Worm (Caenorhabditis elegans) whole organism, L4 larva: ENCODE results near the gene nra-3.

Experiments used
- F10B5.3 ChIP-seq: sonication (generic microtip); optimal IDR thresholded peaks from 2 replicates; lab custom pipeline; 2016; ENCODE audit warnings: mild to moderate bottlenecking, missing genetic modification characterization, missing compliant biosample characterization
- T26A8.4 ChIP-seq: fragments of 200-800 bp; sonication (Bioruptor generic); IDR thresholded peaks from 2 replicates; pipeline ENCODE4 v1.3.6; 2022; ENCODE audit warnings: missing genetic modification characterization, missing compliant biosample characterization
- Y48G9A.11 ChIP-seq: fragments of 200-800 bp; sonication (Bioruptor generic); IDR thresholded peaks from 2 replicates; pipeline ENCODE4 v1.3.6; 2022; ENCODE audit warnings: missing genetic modification reagents, missing genetic modification characterization, missing compliant biosample characterization
- aha-1 ChIP-seq: fragments of 150-350 bp; peaks from one replicate; lab custom pipeline; 2014; ENCODE audit warnings: missing biosample characterization, missing genetic modification characterization
- aly-2 ChIP-seq: sonication (generic microtip); optimal IDR thresholded peaks from 2 replicates; lab custom pipeline; 2018; ENCODE audit warnings: missing biosample characterization, missing genetic modification characterization
- attf-4 ChIP-seq: sonication (generic microtip); optimal IDR thresholded peaks from 3 replicates; lab custom pipeline; 2017; ENCODE audit warnings: missing biosample characterization, missing genetic modification characterization
- ceh-20 ChIP-seq: fragments of 200-800 bp; sonication (Bioruptor generic); IDR thresholded peaks from 2 replicates; pipeline ENCODE4 v1.3.6; 2022; ENCODE audit warnings: missing genetic modification reagents, missing genetic modification characterization, missing compliant biosample characterization
- ceh-32 ChIP-seq: sonication (generic microtip); optimal IDR thresholded peaks from 2 replicates; lab custom pipeline; 2016; ENCODE audit warnings: mild to moderate bottlenecking, missing genetic modification characterization, missing compliant biosample characterization; ENCODE audit not compliant: poor library complexity
- ceh-82 ChIP-seq: sonication (generic microtip); optimal IDR thresholded peaks from 2 replicates; lab custom pipeline; 2017; ENCODE audit warnings: missing biosample characterization, missing genetic modification characterization
- daf-16 ChIP-seq, 3 experiments: sonication (generic microtip); optimal IDR thresholded peaks; 2 replicates each; lab custom pipeline; 2016 to 2017; ENCODE audit warnings: missing genetic modification characterization in 3 of 3, missing genetic modification reagents in 3 of 3, mild to moderate bottlenecking in 2 of 3, missing compliant biosample characterization in 2 of 3, missing biosample characterization in 1 of 3, moderate library complexity in 1 of 3
- dmd-6 ChIP-seq: fragments of 200-800 bp; sonication (Bioruptor generic); IDR thresholded peaks from 2 replicates; pipeline ENCODE4 v1.3.6; 2022; ENCODE audit warnings: missing genetic modification reagents, missing genetic modification characterization, missing compliant biosample characterization
- dpl-1 ChIP-seq: fragments of 150-350 bp; optimal IDR thresholded peaks from 2 replicates; lab custom pipeline; 2014; ENCODE audit warnings: missing biosample characterization, missing genetic modification reagents, missing genetic modification characterization
- fos-1 ChIP-seq: fragments of 150-350 bp; optimal IDR thresholded peaks from 2 replicates; lab custom pipeline; 2014; ENCODE audit warnings: missing biosample characterization, missing genetic modification characterization
- hif-1 ChIP-seq, 2 experiments: sonication (generic microtip); optimal IDR thresholded peaks; 2 replicates each; lab custom pipeline; 2016 to 2017; ENCODE audit warnings: missing compliant biosample characterization in 2 of 2, missing genetic modification characterization in 2 of 2, missing genetic modification reagents in 2 of 2, missing genotype in 2 of 2, mild to moderate bottlenecking in 1 of 2
- hlh-11 ChIP-seq: fragments of 200-800 bp; sonication (Bioruptor generic); optimal IDR thresholded peaks from 2 replicates; lab custom pipeline; 2018; ENCODE audit warnings: mild to moderate bottlenecking, missing genetic modification characterization, missing compliant biosample characterization
- lim-7 ChIP-seq: fragments of 200-800 bp; sonication (Bioruptor generic); IDR thresholded peaks from 2 replicates; pipeline ENCODE4 v1.3.6; 2022; ENCODE audit warnings: missing genetic modification characterization, missing compliant biosample characterization
- lin-13 ChIP-seq: fragments of 150-350 bp; optimal IDR thresholded peaks from 2 replicates; lab custom pipeline; 2014; ENCODE audit warnings: missing biosample characterization, missing genetic modification reagents, missing genetic modification characterization
- mdl-1 ChIP-seq, 2 experiments: fragments of 150-350 bp in 1 of 2; sonication (generic microtip) in 1 of 2; optimal IDR thresholded peaks; 2 replicates each; lab custom pipeline; 2014 to 2017; ENCODE audit warnings: missing biosample characterization in 2 of 2, missing genetic modification characterization in 2 of 2
- mdt-29 ChIP-seq: fragments of 200-800 bp; sonication (Bioruptor generic); IDR thresholded peaks from 2 replicates; pipeline ENCODE4 v1.3.6; 2022; ENCODE audit warnings: missing genetic modification reagents, missing genetic modification characterization, missing compliant biosample characterization
- nhr-11 ChIP-seq: fragments of 150-350 bp; optimal IDR thresholded peaks from 2 replicates; lab custom pipeline; 2014; ENCODE audit warnings: missing biosample characterization, missing genetic modification characterization
- nhr-111 ChIP-seq: fragments of 200-800 bp; sonication (Bioruptor generic); optimal IDR thresholded peaks from 2 replicates; lab custom pipeline; 2018; ENCODE audit warnings: mild to moderate bottlenecking, missing genetic modification characterization, missing compliant biosample characterization
- nhr-237 ChIP-seq: sonication (generic microtip); optimal IDR thresholded peaks from 2 replicates; lab custom pipeline; 2017; ENCODE audit warnings: missing biosample characterization, missing genetic modification characterization
- nhr-28 ChIP-seq: fragments of 150-350 bp; optimal IDR thresholded peaks from 2 replicates; lab custom pipeline; 2014; ENCODE audit warnings: missing biosample characterization, missing genetic modification characterization
- nhr-41 ChIP-seq: fragments of 200-800 bp; sonication (Bioruptor generic); IDR thresholded peaks from 2 replicates; pipeline ENCODE4 v1.3.6; 2022; ENCODE audit warnings: missing genetic modification reagents, missing genetic modification characterization, missing compliant biosample characterization
- nhr-48 ChIP-seq: sonication (generic microtip); optimal IDR thresholded peaks from 2 replicates; lab custom pipeline; 2016; ENCODE audit warnings: mild to moderate bottlenecking, missing genetic modification characterization, missing compliant biosample characterization
- nhr-6 ChIP-seq: fragments of 150-350 bp; optimal IDR thresholded peaks from 2 replicates; lab custom pipeline; 2014; ENCODE audit warnings: missing biosample characterization, missing genetic modification characterization
- pha-4 ChIP-seq, 2 experiments: fragments of 150-350 bp in 1 of 2; fragments of 200-800 bp in 1 of 2; sonication (Bioruptor generic) in 1 of 2; IDR thresholded peaks in 1 of 2; optimal IDR thresholded peaks in 1 of 2; 2 replicates each; pipeline versions ENCODE4 v1.3.6 to Lab custom; 2014 to 2022; ENCODE audit warnings: missing genetic modification characterization in 2 of 2, missing genetic modification reagents in 2 of 2, missing biosample characterization in 1 of 2, missing compliant biosample characterization in 1 of 2
- pqm-1 ChIP-seq: sonication (generic microtip); optimal IDR thresholded peaks from 2 replicates; lab custom pipeline; 2017; ENCODE audit warnings: missing biosample characterization, missing genetic modification characterization
- rbr-2 ChIP-seq: sonication (generic microtip); optimal IDR thresholded peaks from 2 replicates; lab custom pipeline; 2016; ENCODE audit warnings: missing genotype, missing genetic modification characterization, missing compliant biosample characterization
- saeg-2 ChIP-seq: fragments of 200-800 bp; sonication (Bioruptor generic); IDR thresholded peaks from 2 replicates; pipeline ENCODE4 v1.3.6; 2022; ENCODE audit warnings: missing genetic modification reagents, missing genetic modification characterization, missing compliant biosample characterization
- tag-97 ChIP-seq: fragments of 200-800 bp; sonication (Bioruptor generic); IDR thresholded peaks from 2 replicates; pipeline ENCODE4 v1.3.6; 2022; ENCODE audit warnings: missing genetic modification characterization, missing compliant biosample characterization
- tra-1 ChIP-seq: fragments of 200-800 bp; sonication (Bioruptor generic); IDR thresholded peaks from 2 replicates; pipeline ENCODE4 v1.3.6; 2022; ENCODE audit warnings: missing genetic modification reagents, missing genetic modification characterization, missing compliant biosample characterization
- unc-62 ChIP-seq, 3 experiments: fragments of 150-350 bp in 1 of 3; sonication (generic microtip); optimal IDR thresholded peaks in 2 of 3; peaks in 1 of 3; 1 replicate in 1 of 3; 2 replicates in 2 of 3; lab custom pipeline; 2014 to 2017; ENCODE audit warnings: missing biosample characterization in 3 of 3, missing genetic modification characterization in 3 of 3, missing genetic modification reagents in 3 of 3, missing genotype in 1 of 3
- vab-7 ChIP-seq: fragments of 200-800 bp; sonication (Bioruptor generic); IDR thresholded peaks from 2 replicates; pipeline ENCODE4 v1.3.6; 2022; ENCODE audit warnings: missing genetic modification reagents, missing genetic modification characterization, missing compliant biosample characterization

Gene nra-3

DNA sequence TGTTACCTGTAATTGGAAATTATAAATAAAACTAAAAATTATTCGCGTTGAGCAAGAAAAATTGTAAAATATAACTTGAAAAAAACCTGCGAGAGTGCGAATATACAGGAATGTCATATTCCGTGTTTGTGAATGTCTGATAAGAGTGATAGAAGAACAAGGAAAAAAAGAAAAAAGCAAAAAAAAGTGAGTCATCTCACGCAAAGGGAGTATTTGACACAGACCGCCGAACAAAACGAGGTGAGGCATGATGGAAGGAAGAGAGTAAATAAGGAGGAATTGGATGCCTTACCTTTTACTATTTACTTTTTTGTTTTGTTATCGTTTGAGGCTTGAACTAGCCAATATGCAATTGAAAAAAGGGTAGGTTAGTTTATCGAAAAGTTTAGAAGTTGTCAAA lies 38.9 kb downstream of the nra-3 start, which contains the start of gene F21G4.1:
Gene F21G4.1 (minus strand): TSS at position 6 of the 400 bp plus-strand sequence.
- TF ChIP-seq hlh-11 (tag; lab: Kevin White, UChicago) (peak; percentile 35), pha-4 (GFP tag; IDR thresholded peaks at IDR 0.05; lab: Robert Waterston, UW) (no peak), pha-4 (tag; optimal IDR thresholded peaks at IDR 0.05; lab: Kevin White, UChicago) (peak; percentile 61), nhr-6 (tag; lab: Kevin White, UChicago) (peak; percentile 72), aha-1 (peak; percentile 82), mdl-1 (tag; optimal IDR thresholded peaks at IDR 0.05; lab: Kevin White, UChicago) (peak in 1 of 2 experiments; percentile 4), nhr-237 (tag; lab: Kevin White, UChicago) (no peak), nhr-28 (peak; percentile 26), daf-16 (GFP tag; optimal IDR thresholded peaks at IDR 0.05; lab: Kevin White, UChicago) (no peak), daf-16 (tag; optimal IDR thresholded peaks at IDR 0.05; lab: Kevin White, UChicago) (peak; percentile 76), F10B5.3 (tag; lab: Kevin White, UChicago) (no peak), pqm-1 (tag; lab: Kevin White, UChicago) (peak; percentile 71), dmd-6 (GFP tag; lab: Robert Waterston, UW) (peak; percentile 26; the same call in 1 of the 2 replicates)

DNA sequence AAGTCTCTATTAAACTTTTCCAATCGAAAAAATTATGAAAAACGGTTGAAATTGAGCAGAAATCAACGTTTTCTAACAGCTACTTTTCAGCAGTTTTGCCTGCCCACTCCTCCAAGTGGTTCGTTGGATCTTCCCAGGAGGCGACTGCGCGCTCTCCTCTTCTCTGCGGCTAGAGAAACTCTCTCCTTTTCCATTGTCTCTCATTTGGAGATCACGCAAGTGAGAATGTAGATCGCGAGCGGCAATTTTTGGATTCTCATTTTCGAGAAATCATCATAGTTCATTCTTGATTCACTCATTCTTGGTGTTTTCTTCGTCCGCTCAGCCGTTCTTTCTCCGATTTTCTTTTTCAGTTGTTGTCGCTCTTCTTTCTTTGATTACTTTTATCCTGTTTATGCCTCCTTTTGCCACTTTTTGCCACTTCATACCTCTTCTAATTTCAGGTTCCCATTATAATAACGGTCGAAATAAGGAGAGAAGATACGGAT lies 47.4 kb downstream of the nra-3 start, which contains the start of gene mrp-4:
Gene mrp-4 (plus strand): TSS at position 438 of the 488 bp plus-strand sequence.
- TF ChIP-seq nhr-48 (tag; lab: Kevin White, UChicago) (no peak), nhr-41 (GFP tag; lab: Robert Waterston, UW) (no peak), unc-62 (GFP tag; optimal IDR thresholded peaks at IDR 0.05 in 1 of 2; lab: Kevin White, UChicago) (peak in 1 of 2 experiments; percentile 33), unc-62 (tag; optimal IDR thresholded peaks at IDR 0.05; lab: Kevin White, UChicago) (no peak)

DNA sequence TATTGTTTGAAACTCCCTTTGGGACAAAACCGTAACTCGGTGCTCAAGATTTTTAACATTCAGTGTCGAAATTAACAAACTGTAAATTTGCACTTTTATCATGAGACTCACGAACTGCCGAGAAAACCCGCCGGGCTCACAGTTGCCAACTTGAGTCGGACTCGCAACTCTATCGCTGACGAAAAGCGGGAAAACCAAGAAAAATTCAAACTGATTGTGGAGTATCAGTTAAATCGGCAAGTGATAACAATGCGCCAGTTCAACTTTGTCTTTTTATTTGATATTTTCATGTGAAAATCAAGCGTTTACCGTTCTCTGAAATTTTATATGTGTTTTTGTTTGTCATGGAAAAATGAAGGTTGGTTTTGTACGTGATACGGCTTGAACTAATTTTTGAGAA lies 48.7 kb downstream of the nra-3 start:
- TF ChIP-seq dmd-6 (GFP tag; lab: Robert Waterston, UW) (peak; percentile 56), mdl-1 (tag; optimal IDR thresholded peaks at IDR 0.05; lab: Kevin White, UChicago) (no peak), saeg-2 (GFP tag; lab: Robert Waterston, UW) (no peak), pqm-1 (tag; lab: Kevin White, UChicago) (peak; percentile 59), daf-16 (GFP tag; optimal IDR thresholded peaks at IDR 0.05; lab: Kevin White, UChicago) (no peak), daf-16 (tag; optimal IDR thresholded peaks at IDR 0.05; lab: Kevin White, UChicago) (peak; percentile 76), vab-7 (GFP tag; lab: Robert Waterston, UW) (no peak), T26A8.4 (GFP tag; lab: Robert Waterston, UW) (no peak), hlh-11 (tag; lab: Kevin White, UChicago) (peak; percentile 46), fos-1 (tag; lab: Kevin White, UChicago) (no peak), nhr-28 (no peak)
- TF ChIP-seq, all 104 proteins: peak for 4

DNA sequence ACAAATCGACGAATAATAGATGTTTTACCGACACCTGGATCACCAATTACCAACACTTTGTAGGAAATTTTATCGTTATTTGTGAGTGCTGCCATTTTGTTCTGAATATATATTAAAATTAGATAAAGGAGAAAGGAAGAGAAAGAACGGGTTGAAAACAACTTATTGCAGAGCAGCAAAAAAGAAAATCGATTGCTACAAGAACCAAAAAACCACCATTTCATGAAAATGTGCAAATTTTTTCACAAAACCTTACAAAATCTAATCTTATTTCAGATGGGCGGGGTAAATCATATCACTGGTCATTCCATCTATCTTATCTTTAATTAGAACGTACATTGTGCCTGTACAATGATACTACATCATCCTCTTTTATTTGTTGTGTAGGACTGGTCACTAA lies 49.1 kb downstream of the nra-3 start, which contains the start of gene glo-1:
Gene glo-1 (minus strand): TSS at position 101 of the 400 bp plus-strand sequence.
- no peak for TF ChIP-seq tag-97 (GFP tag; lab: Robert Waterston, UW)
- TF ChIP-seq tra-1, result no peak
- TF ChIP-seq mdt-29 (GFP tag; lab: Robert Waterston, UW), result no peak
- TF ChIP-seq aly-2 (tag; lab: Kevin White, UChicago), result no peak
- no peak for TF ChIP-seq rbr-2 (tag; lab: Kevin White, UChicago)
- no peak for TF ChIP-seq ceh-82 (tag; lab: Kevin White, UChicago)
- no peak for TF ChIP-seq ceh-32
- no peak for TF ChIP-seq dpl-1 (GFP tag; lab: Kevin White, UChicago)
- TF ChIP-seq attf-4 (tag; lab: Kevin White, UChicago), result no peak
- no peak for TF ChIP-seq nhr-237 (tag; lab: Kevin White, UChicago)
- no peak for TF ChIP-seq nhr-11 (tag; lab: Kevin White, UChicago)
- no peak for TF ChIP-seq hif-1 (tag; optimal IDR thresholded peaks at IDR 0.05; lab: Kevin White, UChicago)
- no peak for TF ChIP-seq dmd-6 (GFP tag; lab: Robert Waterston, UW)
- TF ChIP-seq nhr-111, result no peak
- TF ChIP-seq lim-7 (GFP tag; lab: Robert Waterston, UW), result no peak
- TF ChIP-seq ceh-20 (GFP tag; lab: Robert Waterston, UW), result no peak
- no peak for TF ChIP-seq lin-13 (GFP tag; lab: Kevin White, UChicago)
- no peak for TF ChIP-seq Y48G9A.11 (GFP tag; lab: Robert Waterston, UW)
- TF ChIP-seq, all 104 proteins: peak for 0
